Fruit fly (Drosophila melanogaster) whole organism, pupa: Measurements from ENCODE around the gene CG12517.

Source experiments
- CG10348 ChIP-seq: fragments of 200-800 bp; sonication (Bioruptor generic); IDR thresholded peaks from 2 replicates; pipeline ENCODE4 v1.3.6; 2022; ENCODE audit warnings: missing biosample characterization, missing genetic modification characterization
- CG12605 ChIP-seq: fragments of 200-800 bp; sonication (Bioruptor generic); IDR thresholded peaks from 2 replicates; pipeline ENCODE4 v1.3.6; 2022; ENCODE audit warnings: missing biosample characterization, missing genetic modification characterization
- CG13204 ChIP-seq: fragments of 200-800 bp; sonication (Bioruptor generic); optimal IDR thresholded peaks from 2 replicates; lab custom pipeline; 2018; ENCODE audit warnings: missing biosample characterization, mild to moderate bottlenecking, missing genetic modification characterization, moderate library complexity
- CG14655 ChIP-seq: fragments of 200-800 bp; sonication (Bioruptor generic); optimal IDR thresholded peaks from 3 replicates; lab custom pipeline; 2017; ENCODE audit warnings: mild to moderate bottlenecking, missing biosample characterization, missing genetic modification reagents, missing genetic modification characterization
- CG15710 ChIP-seq: fragments of 200-800 bp; sonication (Bioruptor generic); optimal IDR thresholded peaks from 2 replicates; lab custom pipeline; 2018; ENCODE audit warnings: missing biosample characterization, mild to moderate bottlenecking, missing genetic modification characterization, moderate library complexity
- CG17806 ChIP-seq: fragments of 200-800 bp; sonication (Bioruptor generic); optimal IDR thresholded peaks from 2 replicates; lab custom pipeline; 2018; ENCODE audit warnings: missing biosample characterization, mild to moderate bottlenecking, missing genetic modification characterization, moderate library complexity
- CG32121 ChIP-seq: fragments of 200-800 bp; sonication (Bioruptor generic); IDR thresholded peaks from 2 replicates; pipeline ENCODE4 v1.3.6; 2022; ENCODE audit warnings: missing biosample characterization, missing genetic modification characterization
- CG34367 ChIP-seq: fragments of 200-800 bp; sonication (Bioruptor generic); optimal IDR thresholded peaks from 2 replicates; lab custom pipeline; 2018; ENCODE audit warnings: missing biosample characterization, mild to moderate bottlenecking, missing genetic modification characterization
- CG4496 ChIP-seq: fragments of 200-800 bp; sonication (Bioruptor generic); IDR thresholded peaks from 3 replicates; pipeline ENCODE4 v1.3.6; 2022; ENCODE audit warnings: missing biosample characterization, missing genetic modification characterization
- CG8159 ChIP-seq: fragments of 200-800 bp; sonication (Bioruptor generic); optimal IDR thresholded peaks from 3 replicates; lab custom pipeline; 2018; ENCODE audit warnings: missing biosample characterization, mild to moderate bottlenecking, missing genetic modification characterization, moderate library complexity
- CG8301 ChIP-seq: fragments of 200-800 bp; sonication (Bioruptor generic); optimal IDR thresholded peaks from 2 replicates; lab custom pipeline; 2018; ENCODE audit warnings: missing biosample characterization, mild to moderate bottlenecking, missing genetic modification characterization
- CG9948 ChIP-seq: fragments of 200-800 bp; sonication (Bioruptor generic); optimal IDR thresholded peaks from 2 replicates; lab custom pipeline; 2018; ENCODE audit warnings: missing biosample characterization, mild to moderate bottlenecking, missing genetic modification characterization, moderate library complexity
- D1 ChIP-seq: fragments of 200-800 bp; sonication (Bioruptor generic); optimal IDR thresholded peaks from 2 replicates; lab custom pipeline; 2018; ENCODE audit warnings: missing biosample characterization, mild to moderate bottlenecking, missing genetic modification characterization, moderate library complexity
- EcR ChIP-seq: fragments of 200-800 bp; sonication (Bioruptor generic); optimal IDR thresholded peaks from 3 replicates; lab custom pipeline; 2019; ENCODE audit warnings: missing biosample characterization, missing genetic modification characterization, mild to moderate bottlenecking, moderate library complexity, missing genetic modification reagents
- Ets98B ChIP-seq: fragments of 200-800 bp; sonication (Bioruptor generic); IDR thresholded peaks from 2 replicates; pipeline ENCODE4 v1.3.6; 2022; ENCODE audit warnings: missing biosample characterization, missing genetic modification characterization
- Pif1A ChIP-seq: fragments of 200-800 bp; sonication (Bioruptor generic); optimal IDR thresholded peaks from 3 replicates; lab custom pipeline; 2016; ENCODE audit warnings: missing biosample characterization, missing genetic modification characterization
- Pif1B ChIP-seq: fragments of 200-800 bp; sonication (Bioruptor generic); optimal IDR thresholded peaks from 3 replicates; lab custom pipeline; 2016; ENCODE audit warnings: missing biosample characterization, missing genetic modification characterization
- Snoo ChIP-seq: fragments of 200-800 bp; sonication (Bioruptor generic); optimal IDR thresholded peaks from 3 replicates; lab custom pipeline; 2017; ENCODE audit warnings: missing biosample characterization, mild to moderate bottlenecking, missing genetic modification characterization, inconsistent platforms
- fd96Ca ChIP-seq: fragments of 200-800 bp; sonication (Bioruptor generic); IDR thresholded peaks from 3 replicates; pipeline ENCODE4 v1.3.6; 2022; ENCODE audit warnings: missing biosample characterization, missing genetic modification characterization
- gl ChIP-seq: fragments of 200-800 bp; sonication (Bioruptor generic); optimal IDR thresholded peaks from 2 replicates; lab custom pipeline; 2018; ENCODE audit warnings: missing biosample characterization, mild to moderate bottlenecking, missing genetic modification characterization
- rn ChIP-seq: fragments of 200-800 bp; sonication (Bioruptor generic); IDR thresholded peaks from 2 replicates; pipeline ENCODE4 v1.3.6; 2022; ENCODE audit warnings: missing biosample characterization, missing genetic modification characterization

CG12517 gene

dm6 chr2L:10869867-10870266 is at the start of gene CG12517:
TSS of gene CG12517 (plus strand) at chr2L:10870167.
- TF ChIP-seq CG8301 (tag; lab: Kevin White, UChicago) = no peak
- no peak for TF ChIP-seq rn (GFP tag; lab: Robert Waterston, UW)
- no peak for TF ChIP-seq Snoo (tag; lab: Kevin White, UChicago)
- TF ChIP-seq CG17806 (tag; lab: Kevin White, UChicago) = no peak
- no peak for TF ChIP-seq gl
- TF ChIP-seq CG14655 (GFP tag; lab: Kevin White, UChicago) = no peak
- no peak for TF ChIP-seq CG12605 (GFP tag; lab: Robert Waterston, UW)
- TF ChIP-seq Pif1B (GFP tag; lab: Kevin White, UChicago) = no peak
- no peak for TF ChIP-seq D1
- no peak for TF ChIP-seq CG8159 (tag; lab: Kevin White, UChicago)
- no peak for TF ChIP-seq CG9948 (tag; lab: Kevin White, UChicago)
- TF ChIP-seq Pif1A (GFP tag; lab: Kevin White, UChicago) = no peak
- TF ChIP-seq CG32121 = no peak
- no peak for TF ChIP-seq Ets98B (GFP tag; lab: Robert Waterston, UW)
- no peak for TF ChIP-seq CG4496 (GFP tag; lab: Robert Waterston, UW)
- no peak for TF ChIP-seq CG13204
- TF ChIP-seq EcR (GFP tag; lab: Kevin White, UChicago) = no peak
- TF ChIP-seq CG10348 (GFP tag; lab: Robert Waterston, UW) = no peak
- TF ChIP-seq CG15710 (tag; lab: Kevin White, UChicago) = no peak

- TF ChIP-seq CG15710 (tag; lab: Kevin White, UChicago) = no peak
- no peak for TF ChIP-seq CG13204
- TF ChIP-seq CG10348 (GFP tag; lab: Robert Waterston, UW) = no peak
- TF ChIP-seq CG8301 (tag; lab: Kevin White, UChicago) = no peak
- TF ChIP-seq D1 = no peak
- TF ChIP-seq CG14655 (GFP tag; lab: Kevin White, UChicago) = no peak
- TF ChIP-seq Ets98B (GFP tag; lab: Robert Waterston, UW) = no peak
- TF ChIP-seq rn (GFP tag; lab: Robert Waterston, UW) = no peak
- no peak for TF ChIP-seq Snoo (tag; lab: Kevin White, UChicago)
- no peak for TF ChIP-seq CG9948 (tag; lab: Kevin White, UChicago)
- TF ChIP-seq CG8159 (tag; lab: Kevin White, UChicago) = no peak
- TF ChIP-seq CG34367 (tag; lab: Kevin White, UChicago) = no peak
Observed at dm6 chr2L:10820405-10820804, 49.6 kb upstream of the CG12517 start, which contains the start of gene CG17134. TSS of gene CG17134 (plus strand) at chr2L:10820705.

- TF ChIP-seq Pif1B (GFP tag; lab: Kevin White, UChicago) = no peak
- no peak for TF ChIP-seq CG14655 (GFP tag; lab: Kevin White, UChicago)
- no peak for TF ChIP-seq CG12605 (GFP tag; lab: Robert Waterston, UW)
- TF ChIP-seq Pif1A (GFP tag; lab: Kevin White, UChicago) = no peak
- TF ChIP-seq CG10348 (GFP tag; lab: Robert Waterston, UW) = no peak
- no peak for TF ChIP-seq rn (GFP tag; lab: Robert Waterston, UW)
- no peak for TF ChIP-seq EcR (GFP tag; lab: Kevin White, UChicago)
- TF ChIP-seq CG4496 (GFP tag; lab: Robert Waterston, UW) = no peak
- TF ChIP-seq CG8301 (tag; lab: Kevin White, UChicago) = no peak
- no peak for TF ChIP-seq CG17806 (tag; lab: Kevin White, UChicago)
- TF ChIP-seq CG32121 = no peak
- TF ChIP-seq Snoo (tag; lab: Kevin White, UChicago) = no peak
- no peak for TF ChIP-seq Ets98B (GFP tag; lab: Robert Waterston, UW)
Observed at dm6 chr2L:10822620-10823019, 47.3 kb upstream of the CG12517 start.

dm6 chr2L:10831590-10831989 is 38.4 kb upstream of the CG12517 start:
- TF ChIP-seq CG14655 (GFP tag; lab: Kevin White, UChicago) (no peak), D1 (no peak), CG9948 (tag; lab: Kevin White, UChicago) (no peak), CG17806 (tag; lab: Kevin White, UChicago) (no peak), EcR (GFP tag; lab: Kevin White, UChicago) (no peak), gl (no peak), CG34367 (tag; lab: Kevin White, UChicago) (no peak), Ets98B (GFP tag; lab: Robert Waterston, UW) (no peak), CG8301 (tag; lab: Kevin White, UChicago) (no peak)

- TF ChIP-seq CG10348 (GFP tag; lab: Robert Waterston, UW) = no peak
- no peak for TF ChIP-seq rn (GFP tag; lab: Robert Waterston, UW)
- peak; percentile 76 for TF ChIP-seq CG12605 (GFP tag; lab: Robert Waterston, UW)
- no peak for TF ChIP-seq CG34367 (tag; lab: Kevin White, UChicago)
- TF ChIP-seq Pif1A (GFP tag; lab: Kevin White, UChicago) = no peak
Observed at dm6 chr2L:10837491-10837890, 32.5 kb upstream of the CG12517 start, which contains the start of gene Nos. TSS of gene Nos (minus strand) at chr2L:10837511.

- TF ChIP-seq CG4496 (GFP tag; lab: Robert Waterston, UW) (no peak), Pif1B (GFP tag; lab: Kevin White, UChicago) (no peak), CG12605 (GFP tag; lab: Robert Waterston, UW) (no peak), CG32121 (no peak), Snoo (tag; lab: Kevin White, UChicago) (no peak), gl (no peak), CG15710 (tag; lab: Kevin White, UChicago) (no peak), D1 (no peak), CG9948 (tag; lab: Kevin White, UChicago) (no peak), CG13204 (no peak), EcR (GFP tag; lab: Kevin White, UChicago) (no peak), CG14655 (GFP tag; lab: Kevin White, UChicago) (no peak), rn (GFP tag; lab: Robert Waterston, UW) (no peak), CG10348 (GFP tag; lab: Robert Waterston, UW) (no peak), CG17806 (tag; lab: Kevin White, UChicago) (no peak), Ets98B (GFP tag; lab: Robert Waterston, UW) (no peak), CG8301 (tag; lab: Kevin White, UChicago) (no peak), CG8159 (tag; lab: Kevin White, UChicago) (no peak), fd96Ca (no peak)
Observed at dm6 chr2L:10841619-10842018, 28.3 kb upstream of the CG12517 start.
